Fruit fly (Drosophila melanogaster): ENCODE data around the gene spen.
A peak's percentile ranks its signal among the peaks of the same experiment; 100 is the strongest.

Gene spen

dm6 chr2L:117750-118149 lies 41.1 kb upstream of the spen start (continued):
- TF ChIP-seq cwo (GFP tag; optimal IDR thresholded peaks at IDR 0.05) (peak; percentile 13), Deaf1 (tag; optimal IDR thresholded peaks at IDR 0.05) (no peak), CG17186 (GFP tag; optimal IDR thresholded peaks at IDR 0.05) (no peak), CG10209 (GFP tag; optimal IDR thresholded peaks at IDR 0.05) (peak; percentile 19), pho (GFP tag; optimal IDR thresholded peaks at IDR 0.05) (no peak), MESR4 (GFP tag; optimal IDR thresholded peaks at IDR 0.05) (no peak), dysf (GFP tag; IDR thresholded peaks at IDR 0.05) (no peak), CG10543 (GFP tag; optimal IDR thresholded peaks at IDR 0.05) (peak; percentile 38), CG17802 (tag; optimal IDR thresholded peaks at IDR 0.05) (no peak), Meics (GFP tag; optimal IDR thresholded peaks at IDR 0.05) (peak; percentile 32), CG13287 (GFP tag; IDR thresholded peaks at IDR 0.05; ENCODE audit: partially characterized antibody) (no peak), hkb (optimal IDR thresholded peaks at IDR 0.05) (no peak), hkb (GFP tag; IDR thresholded peaks at IDR 0.05) (peak; percentile 56), Oli (tag; optimal IDR thresholded peaks at IDR 0.05) (no peak), Dek (tag; optimal IDR thresholded peaks at IDR 0.05) (no peak), TFAM (GFP tag; optimal IDR thresholded peaks at IDR 0.05) (no peak), dati (GFP tag; IDR thresholded peaks at IDR 0.05) (no peak), tx (GFP tag; optimal IDR thresholded peaks at IDR 0.05) (no peak), ci (GFP tag; IDR thresholded peaks at IDR 0.05) (peak; percentile 72; the same call in 2 of the 3 replicates), Neu2 (GFP tag; optimal IDR thresholded peaks at IDR 0.05; ENCODE audit: borderline replicate concordance) (no peak), CG12769 (tag; optimal IDR thresholded peaks at IDR 0.05) (peak; percentile 28), bbx (GFP tag; IDR thresholded peaks at IDR 0.05; ENCODE audit: partially characterized antibody) (no peak), CG1603 (tag; optimal IDR thresholded peaks at IDR 0.05) (peak; percentile 14), CG18599 (GFP tag; optimal IDR thresholded peaks at IDR 0.05) (peak; percentile 69), unpg (GFP tag; optimal IDR thresholded peaks at IDR 0.05) (peak; percentile 12), esg (GFP tag; conservative IDR thresholded peaks at IDR 0.05) (no peak), ac (GFP tag; optimal IDR thresholded peaks at IDR 0.05) (no peak), CG2202 (tag; optimal IDR thresholded peaks at IDR 0.05) (peak; percentile 4), CG12744 (GFP tag; optimal IDR thresholded peaks at IDR 0.05) (no peak), eyg (GFP tag; optimal IDR thresholded peaks at IDR 0.05) (no peak), kni (GFP tag; optimal IDR thresholded peaks at IDR 0.05) (peak; percentile 75), dmrt11E (tag; optimal IDR thresholded peaks at IDR 0.05) (no peak), dmrt99B (tag; optimal IDR thresholded peaks at IDR 0.05) (no peak), CG2120 (GFP tag; optimal IDR thresholded peaks at IDR 0.05) (peak; percentile 11), nerfin-1 (tag; optimal IDR thresholded peaks at IDR 0.05) (no peak), Hr39 (optimal IDR thresholded peaks at IDR 0.05) (no peak), CG11560 (tag; IDR thresholded peaks at IDR 0.05) (no peak), Atf6 (GFP tag; IDR thresholded peaks at IDR 0.05) (0 out of 2 replicates have a peak, but pooled peaks have one; percentile 36), oc (tag; optimal IDR thresholded peaks at IDR 0.05) (no peak), pnt (GFP tag; optimal IDR thresholded peaks at IDR 0.05) (no peak), CG17829 (tag; optimal IDR thresholded peaks at IDR 0.05) (no peak), zfh1 (GFP tag; IDR thresholded peaks at IDR 0.05) (0 out of 3 replicates have a peak, but pooled peaks have one; percentile 23), Hmr (GFP tag; optimal IDR thresholded peaks at IDR 0.05) (peak; percentile 32), bsh (GFP tag; optimal IDR thresholded peaks at IDR 0.05) (peak in 1 of 2 experiments; percentile 33), vvl (GFP tag; IDR thresholded peaks at IDR 0.05) (no peak), CG5245 (GFP tag; optimal IDR thresholded peaks at IDR 0.05) (no peak), Six4 (GFP tag; optimal IDR thresholded peaks at IDR 0.05) (no peak), CG3407 (GFP tag; optimal IDR thresholded peaks at IDR 0.05) (peak; percentile 54), CG12071 (GFP tag; optimal IDR thresholded peaks at IDR 0.05) (peak; percentile 67), Mes4 (GFP tag; optimal IDR thresholded peaks at IDR 0.05) (no peak), CG7839 (tag; optimal IDR thresholded peaks at IDR 0.05) (no peak)
